Worm (Caenorhabditis elegans) whole organism, L1 larva: ENCODE results near the gene aptf-2.

Experiments used
- ceh-63 ChIP-seq: fragments of 200-800 bp; sonication (Bioruptor generic); optimal IDR thresholded peaks from 2 replicates; lab custom pipeline; 2018; ENCODE audit warnings: mild to moderate bottlenecking, missing genetic modification characterization, missing compliant biosample characterization
- ceh-82 ChIP-seq, 3 experiments: fragments of 150-350 bp in 1 of 3; sonication (generic microtip) in 2 of 3; optimal IDR thresholded peaks; 2 replicates each; lab custom pipeline; 2014 to 2017; ENCODE audit warnings: missing biosample characterization in 3 of 3, missing genetic modification characterization in 3 of 3
- ces-1 ChIP-seq: fragments of 150-350 bp; optimal IDR thresholded peaks from 2 replicates; lab custom pipeline; 2014; ENCODE audit warnings: missing biosample characterization, missing genetic modification reagents, missing genetic modification characterization
- lin-13 ChIP-seq: fragments of 150-350 bp; optimal IDR thresholded peaks from 2 replicates; lab custom pipeline; 2014; ENCODE audit warnings: missing biosample characterization, missing genetic modification reagents, missing genetic modification characterization
- lin-39 ChIP-seq: fragments of 150-350 bp; optimal IDR thresholded peaks from 2 replicates; lab custom pipeline; 2014; ENCODE audit warnings: missing biosample characterization, missing genetic modification reagents, missing genetic modification characterization
- mdl-1 ChIP-seq, 2 experiments: fragments of 150-350 bp; optimal IDR thresholded peaks; 2 replicates each; lab custom pipeline; 2014 to 2017; ENCODE audit warnings: missing biosample characterization in 2 of 2, missing genetic modification characterization in 2 of 2, inconsistent platforms in 1 of 2
- nhr-90 ChIP-seq: sonication (generic microtip); optimal IDR thresholded peaks from 2 replicates; lab custom pipeline; 2016; ENCODE audit warnings: mild to moderate bottlenecking, missing genetic modification characterization, missing compliant biosample characterization; ENCODE audit not compliant: poor library complexity
- snpc-4 ChIP-seq: fragments of 150-350 bp; optimal IDR thresholded peaks from 2 replicates; lab custom pipeline; 2014; ENCODE audit warnings: missing biosample characterization, missing genetic modification characterization
- tbx-2 ChIP-seq: sonication (generic microtip); optimal IDR thresholded peaks from 2 replicates; lab custom pipeline; 2016; ENCODE audit warnings: missing genetic modification characterization, missing compliant biosample characterization
- unc-130 ChIP-seq: fragments of 150-350 bp; optimal IDR thresholded peaks from 2 replicates; lab custom pipeline; 2017; ENCODE audit warnings: missing biosample characterization, missing genetic modification characterization, inconsistent platforms
- unc-62 ChIP-seq: fragments of 150-350 bp; optimal IDR thresholded peaks from 2 replicates; lab custom pipeline; 2014; ENCODE audit warnings: missing biosample characterization, missing genetic modification reagents, missing genetic modification characterization
- vab-15 ChIP-seq: sonication (generic microtip); optimal IDR thresholded peaks from 2 replicates; lab custom pipeline; 2017; ENCODE audit warnings: missing genotype, mild to moderate bottlenecking, missing genetic modification characterization, missing compliant biosample characterization
- ztf-11 ChIP-seq, 2 experiments: sonication (generic microtip); optimal IDR thresholded peaks; 2 replicates each; lab custom pipeline; 2016 to 2017; ENCODE audit warnings: missing genetic modification characterization in 2 of 2, missing biosample characterization in 1 of 2, missing compliant biosample characterization in 1 of 2

ce11 chrIV:13369120-13369842, 46.6 kb downstream of the aptf-2 start, which contains the start of gene agt-1:
- TF ChIP-seq ztf-11 (tag; optimal IDR thresholded peaks at IDR 0.05; lab: Kevin White, UChicago) (no peak), mdl-1 (tag; optimal IDR thresholded peaks at IDR 0.05; lab: Kevin White, UChicago) (no peak), ceh-82 (tag; optimal IDR thresholded peaks at IDR 0.05; lab: Kevin White, UChicago) (no peak), snpc-4 (no peak), nhr-90 (tag; lab: Kevin White, UChicago) (no peak), ces-1 (GFP tag; lab: Kevin White, UChicago) (no peak), lin-13 (no peak), unc-130 (tag; lab: Kevin White, UChicago) (no peak), unc-62 (GFP tag; lab: Kevin White, UChicago) (no peak), ceh-63 (GFP tag; lab: Kevin White, UChicago) (no peak), vab-15 (no peak), lin-39 (tag; lab: Kevin White, UChicago) (no peak), tbx-2 (no peak)
